Worm (Caenorhabditis elegans) whole organism, L2 larva: ENCODE results near the gene his-3.

ENCODE experiments used
- C34F6.9 ChIP-seq: fragments of 150-350 bp; optimal IDR thresholded peaks from 2 replicates; lab custom pipeline; 2014; ENCODE audit warnings: missing biosample characterization, missing genetic modification characterization
- F13H6.1 ChIP-seq: sonication (generic microtip); optimal IDR thresholded peaks from 2 replicates; lab custom pipeline; 2016; ENCODE audit warnings: missing genetic modification characterization, missing compliant biosample characterization
- Y55F3AM.14 ChIP-seq: fragments of 200-800 bp; sonication (Bioruptor generic); optimal IDR thresholded peaks from 2 replicates; lab custom pipeline; 2018; ENCODE audit warnings: mild to moderate bottlenecking, missing genetic modification characterization, missing compliant biosample characterization
- ZK546.5 ChIP-seq: sonication (generic microtip); optimal IDR thresholded peaks from 2 replicates; lab custom pipeline; 2017; ENCODE audit warnings: missing biosample characterization, missing genetic modification characterization
- alr-1 ChIP-seq: fragments of 150-350 bp; optimal IDR thresholded peaks from 2 replicates; lab custom pipeline; 2014; ENCODE audit warnings: missing biosample characterization, missing genetic modification characterization
- aly-2 ChIP-seq: fragments of 150-350 bp; optimal IDR thresholded peaks from 2 replicates; lab custom pipeline; 2014; ENCODE audit warnings: missing biosample characterization, missing genetic modification characterization
- ama-1 ChIP-seq: fragments of 150-350 bp; optimal IDR thresholded peaks from 2 replicates; lab custom pipeline; 2018; ENCODE audit warnings: inconsistent platforms
- ceh-82 ChIP-seq: fragments of 150-350 bp; optimal IDR thresholded peaks from 2 replicates; lab custom pipeline; 2014; ENCODE audit warnings: missing biosample characterization, missing genetic modification characterization
- dmd-4 ChIP-seq: sonication (generic microtip); optimal IDR thresholded peaks from 2 replicates; lab custom pipeline; 2017; ENCODE audit warnings: missing biosample characterization, missing genetic modification characterization
- egl-27 ChIP-seq: sonication (generic microtip); optimal IDR thresholded peaks from 3 replicates; lab custom pipeline; 2017; ENCODE audit warnings: missing biosample characterization, missing genetic modification reagents, missing genetic modification characterization
- elt-1 ChIP-seq: fragments of 150-350 bp; optimal IDR thresholded peaks from 2 replicates; lab custom pipeline; 2014; ENCODE audit warnings: missing biosample characterization, missing genetic modification characterization
- fos-1 ChIP-seq: fragments of 150-350 bp; optimal IDR thresholded peaks from 2 replicates; lab custom pipeline; 2014; ENCODE audit warnings: missing biosample characterization, missing genetic modification characterization
- gmeb-1 ChIP-seq: fragments of 150-350 bp; optimal IDR thresholded peaks from 2 replicates; lab custom pipeline; 2014; ENCODE audit warnings: missing biosample characterization, missing genetic modification characterization
- lin-11 ChIP-seq: fragments of 150-350 bp; sonication (generic microtip); optimal IDR thresholded peaks from 2 replicates; lab custom pipeline; 2014; ENCODE audit warnings: missing biosample characterization, missing genetic modification characterization, inconsistent platforms, mixed read lengths
- lsy-2 ChIP-seq, 2 experiments: fragments of 150-350 bp in 1 of 2; sonication (generic microtip) in 1 of 2; optimal IDR thresholded peaks; 2 replicates each; lab custom pipeline; 2014 to 2017; ENCODE audit warnings: missing biosample characterization in 2 of 2, missing genetic modification characterization in 2 of 2
- mbf-1 ChIP-seq: sonication (generic microtip); optimal IDR thresholded peaks from 2 replicates; lab custom pipeline; 2017; ENCODE audit warnings: missing biosample characterization, missing genetic modification characterization
- mdl-1 ChIP-seq, 2 experiments: fragments of 150-350 bp in 1 of 2; sonication (generic microtip) in 1 of 2; optimal IDR thresholded peaks; 2 replicates each; lab custom pipeline; 2017; ENCODE audit warnings: missing biosample characterization in 2 of 2, missing genetic modification characterization in 2 of 2
- nhr-10 ChIP-seq: sonication (generic microtip); optimal IDR thresholded peaks from 2 replicates; lab custom pipeline; 2017; ENCODE audit warnings: missing biosample characterization, missing genetic modification characterization
- nhr-11 ChIP-seq: fragments of 150-350 bp; optimal IDR thresholded peaks from 2 replicates; lab custom pipeline; 2014; ENCODE audit warnings: missing biosample characterization, missing genetic modification characterization
- nhr-12 ChIP-seq: fragments of 150-350 bp; optimal IDR thresholded peaks from 2 replicates; lab custom pipeline; 2014; ENCODE audit warnings: missing biosample characterization, missing genetic modification characterization
- nhr-129 ChIP-seq: fragments of 150-350 bp; optimal IDR thresholded peaks from 2 replicates; lab custom pipeline; 2014; ENCODE audit warnings: missing biosample characterization, missing genetic modification characterization
- nhr-21 ChIP-seq: fragments of 150-350 bp; optimal IDR thresholded peaks from 2 replicates; lab custom pipeline; 2014; ENCODE audit warnings: missing biosample characterization, missing genetic modification characterization
- nhr-23 ChIP-seq: fragments of 150-350 bp; optimal IDR thresholded peaks from 2 replicates; lab custom pipeline; 2014; ENCODE audit warnings: missing biosample characterization, missing genetic modification reagents, missing genetic modification characterization
- nhr-237 ChIP-seq: fragments of 150-350 bp; optimal IDR thresholded peaks from 2 replicates; lab custom pipeline; 2014; ENCODE audit warnings: missing biosample characterization, missing genetic modification characterization
- nhr-6 ChIP-seq: fragments of 150-350 bp; optimal IDR thresholded peaks from 2 replicates; lab custom pipeline; 2014; ENCODE audit warnings: missing biosample characterization, missing genetic modification characterization
- nhr-77 ChIP-seq: fragments of 150-350 bp; optimal IDR thresholded peaks from 2 replicates; lab custom pipeline; 2014; ENCODE audit warnings: missing biosample characterization, missing genetic modification characterization
- skn-1 ChIP-seq: sonication (generic microtip); optimal IDR thresholded peaks from 2 replicates; lab custom pipeline; 2017; ENCODE audit warnings: missing biosample characterization, missing genetic modification characterization
- sma-3 ChIP-seq: sonication (generic microtip); optimal IDR thresholded peaks from 2 replicates; lab custom pipeline; 2016; ENCODE audit warnings: missing genetic modification reagents, missing genetic modification characterization, missing compliant biosample characterization
- sma-9 ChIP-seq, 2 experiments: fragments of 150-350 bp in 1 of 2; sonication (generic microtip) in 1 of 2; optimal IDR thresholded peaks; 2 replicates each; lab custom pipeline; 2014 to 2016; ENCODE audit warnings: missing genetic modification characterization in 2 of 2, mild to moderate bottlenecking in 1 of 2, missing biosample characterization in 1 of 2, missing compliant biosample characterization in 1 of 2, missing genetic modification reagents in 1 of 2, moderate library complexity in 1 of 2
- snpc-4 ChIP-seq: fragments of 150-350 bp; optimal IDR thresholded peaks from 2 replicates; lab custom pipeline; 2014; ENCODE audit warnings: missing biosample characterization, missing genetic modification characterization
- unc-39 ChIP-seq: fragments of 150-350 bp; optimal IDR thresholded peaks from 2 replicates; lab custom pipeline; 2014; ENCODE audit warnings: missing biosample characterization, missing genetic modification characterization
- unc-55 ChIP-seq: fragments of 150-350 bp; sonication (generic microtip); optimal IDR thresholded peaks from 3 replicates; lab custom pipeline; 2014; ENCODE audit warnings: missing biosample characterization, missing genetic modification reagents, missing genetic modification characterization
- unc-62 ChIP-seq: fragments of 150-350 bp; optimal IDR thresholded peaks from 2 replicates; lab custom pipeline; 2014; ENCODE audit warnings: missing biosample characterization, missing genetic modification reagents, missing genetic modification characterization
- zag-1 ChIP-seq: fragments of 150-350 bp; optimal IDR thresholded peaks from 2 replicates; lab custom pipeline; 2014; ENCODE audit warnings: missing biosample characterization, missing genetic modification characterization
- ztf-1 ChIP-seq: fragments of 200-800 bp; sonication (Bioruptor generic); conservative IDR thresholded peaks from 2 replicates; pipeline ENCODE4 v1.3.6; 2022; ENCODE audit warnings: missing genetic modification characterization, missing compliant biosample characterization
- ztf-11 ChIP-seq: sonication (generic microtip); optimal IDR thresholded peaks from 2 replicates; lab custom pipeline; 2017; ENCODE audit warnings: missing biosample characterization, missing genetic modification characterization
- ztf-4 ChIP-seq: fragments of 150-350 bp; optimal IDR thresholded peaks from 2 replicates; lab custom pipeline; 2014; ENCODE audit warnings: missing biosample characterization, missing genetic modification characterization

The his-3 gene

ce11 chrV:16007505-16007904 is 33.1 kb upstream of the his-3 start, which contains the start of gene str-231:
Gene str-231 (minus strand): TSS chrV:16007605.
- TF ChIP-seq nhr-129 (tag; lab: Kevin White, UChicago) (no peak), F13H6.1 (tag; lab: Kevin White, UChicago) (no peak), nhr-23 (tag; lab: Kevin White, UChicago) (no peak), mbf-1 (tag; lab: Kevin White, UChicago) (no peak), ZK546.5 (tag; lab: Kevin White, UChicago) (no peak), C34F6.9 (tag; lab: Kevin White, UChicago) (no peak), lsy-2 (tag; optimal IDR thresholded peaks at IDR 0.05; lab: Kevin White, UChicago) (no peak), ztf-11 (tag; lab: Kevin White, UChicago) (no peak), sma-3 (GFP tag; lab: Kevin White, UChicago) (no peak), nhr-21 (tag; lab: Kevin White, UChicago) (no peak), skn-1 (tag; lab: Kevin White, UChicago) (no peak), Y55F3AM.14 (GFP tag; lab: Kevin White, UChicago) (no peak), lin-11 (no peak), elt-1 (tag; lab: Kevin White, UChicago) (no peak), zag-1 (tag; lab: Kevin White, UChicago) (no peak), egl-27 (tag; lab: Kevin White, UChicago) (no peak), nhr-12 (tag; lab: Kevin White, UChicago) (no peak), alr-1 (tag; lab: Kevin White, UChicago) (no peak), nhr-6 (no peak)
- TF ChIP-seq, all 48 proteins: peak for 0

- TF ChIP-seq nhr-6: no peak
Observed at ce11 chrV:16009564-16009963, 31.0 kb upstream of the his-3 start, which contains the start of gene str-233. Gene str-233 (minus strand): TSS chrV:16009664.

ce11 chrV:16015652-16016051 is 25.0 kb upstream of the his-3 start, which contains the start of gene str-232:
Gene str-232 (minus strand): TSS chrV:16015752.
- TF ChIP-seq fos-1 (tag; lab: Kevin White, UChicago): no peak
- TF ChIP-seq ztf-4 (tag; lab: Kevin White, UChicago): no peak
- no peak for TF ChIP-seq nhr-237 (tag; lab: Kevin White, UChicago)
- TF ChIP-seq nhr-12 (tag; lab: Kevin White, UChicago): no peak
- TF ChIP-seq unc-62: no peak
- no peak for TF ChIP-seq ceh-82 (tag; lab: Kevin White, UChicago)
- no peak for TF ChIP-seq zag-1 (tag; lab: Kevin White, UChicago)
- no peak for TF ChIP-seq unc-39
- no peak for TF ChIP-seq egl-27 (tag; lab: Kevin White, UChicago)
- TF ChIP-seq aly-2 (tag; lab: Kevin White, UChicago): no peak
- no peak for TF ChIP-seq dmd-4 (tag; lab: Kevin White, UChicago)
- TF ChIP-seq lin-11: no peak
- TF ChIP-seq nhr-6: no peak
- no peak for TF ChIP-seq sma-9 (GFP tag; optimal IDR thresholded peaks at IDR 0.05; lab: Kevin White, UChicago)
- TF ChIP-seq sma-9 (tag; optimal IDR thresholded peaks at IDR 0.05; lab: Kevin White, UChicago): no peak
- no peak for TF ChIP-seq ztf-11 (tag; lab: Kevin White, UChicago)
- TF ChIP-seq skn-1 (tag; lab: Kevin White, UChicago): no peak
- TF ChIP-seq, all 48 proteins: peak for 0

DNA sequence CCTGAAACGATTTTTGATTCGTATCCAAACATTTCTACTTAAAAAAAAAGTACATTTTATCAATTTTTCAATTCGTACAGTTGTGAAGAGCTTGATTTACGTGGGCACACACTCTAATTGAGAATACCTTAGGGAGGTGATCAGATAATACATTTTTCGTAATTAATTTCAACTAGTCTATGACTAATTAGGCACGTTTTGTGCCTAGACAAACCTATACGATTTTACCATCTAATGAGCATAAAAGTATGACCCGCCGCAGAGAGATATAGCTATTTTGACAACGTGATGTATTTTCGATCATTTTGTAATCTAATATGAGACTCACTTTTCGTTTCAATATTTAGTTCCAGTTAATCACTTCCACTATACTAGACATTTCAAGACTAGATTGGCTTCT is 23.6 kb upstream of the his-3 start:
- TF ChIP-seq nhr-129 (tag; lab: Kevin White, UChicago): no peak
- TF ChIP-seq skn-1 (tag; lab: Kevin White, UChicago): no peak
- no peak for TF ChIP-seq ama-1 (lab: Kevin White, UChicago)
- no peak for TF ChIP-seq snpc-4
- no peak for TF ChIP-seq ztf-4 (tag; lab: Kevin White, UChicago)
- no peak for TF ChIP-seq Y55F3AM.14 (GFP tag; lab: Kevin White, UChicago)
- TF ChIP-seq gmeb-1: no peak
- no peak for TF ChIP-seq unc-39
- TF ChIP-seq nhr-237 (tag; lab: Kevin White, UChicago): no peak
- TF ChIP-seq nhr-10 (tag; lab: Kevin White, UChicago): no peak
- TF ChIP-seq lsy-2 (tag; optimal IDR thresholded peaks at IDR 0.05; lab: Kevin White, UChicago): no peak
- no peak for TF ChIP-seq sma-9 (GFP tag; optimal IDR thresholded peaks at IDR 0.05; lab: Kevin White, UChicago)
- no peak for TF ChIP-seq sma-9 (tag; optimal IDR thresholded peaks at IDR 0.05; lab: Kevin White, UChicago)
- TF ChIP-seq aly-2 (tag; lab: Kevin White, UChicago): no peak

DNA sequence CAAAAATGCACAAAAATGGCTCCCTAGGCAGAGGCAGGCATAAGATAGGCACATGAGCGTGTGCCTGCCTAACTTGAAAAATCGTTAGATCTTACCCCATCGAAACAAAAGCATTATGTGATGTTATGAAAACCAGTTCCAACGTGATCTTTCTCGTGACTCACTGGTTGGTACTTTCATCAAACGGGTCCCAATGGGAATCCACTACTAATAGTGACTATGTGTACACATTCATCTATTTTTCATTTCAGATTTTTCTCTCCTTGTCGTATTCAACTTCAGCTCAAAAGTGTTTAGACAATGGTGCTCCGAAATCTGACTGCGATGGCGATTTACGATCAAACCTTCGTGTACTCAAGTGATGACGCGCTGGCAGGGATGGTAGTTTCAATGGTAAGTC is 22.9 kb upstream of the his-3 start, which contains the start of gene srx-43:
TSS of gene srx-43 (plus strand) at position 301 of the 400 bp plus-strand sequence.
- no peak for TF ChIP-seq mdl-1 (tag; optimal IDR thresholded peaks at IDR 0.05; lab: Kevin White, UChicago)
- TF ChIP-seq Y55F3AM.14 (GFP tag; lab: Kevin White, UChicago): no peak
- no peak for TF ChIP-seq ztf-11 (tag; lab: Kevin White, UChicago)
- no peak for TF ChIP-seq ceh-82 (tag; lab: Kevin White, UChicago)
- TF ChIP-seq nhr-129 (tag; lab: Kevin White, UChicago): no peak
- no peak for TF ChIP-seq nhr-11 (tag; lab: Kevin White, UChicago)
- TF ChIP-seq elt-1 (tag; lab: Kevin White, UChicago): no peak
- no peak for TF ChIP-seq fos-1 (tag; lab: Kevin White, UChicago)
- TF ChIP-seq unc-55 (GFP tag; lab: Kevin White, UChicago): no peak
- TF ChIP-seq F13H6.1 (tag; lab: Kevin White, UChicago): no peak
- TF ChIP-seq nhr-6: no peak
- no peak for TF ChIP-seq nhr-12 (tag; lab: Kevin White, UChicago)
- TF ChIP-seq nhr-77 (tag; lab: Kevin White, UChicago): no peak
- no peak for TF ChIP-seq nhr-10 (tag; lab: Kevin White, UChicago)
- no peak for TF ChIP-seq dmd-4 (tag; lab: Kevin White, UChicago)
- no peak for TF ChIP-seq ztf-1 (GFP tag; lab: Robert Waterston, UW)
- TF ChIP-seq zag-1 (tag; lab: Kevin White, UChicago): no peak
- TF ChIP-seq snpc-4: no peak
